Fruit fly (Drosophila melanogaster) whole organism, embryonic: ENCODE data around the gene Cyp12a4.

ENCODE experiments used
- Ada2b ChIP-seq: fragments of 200-800 bp; sonication (Bioruptor generic); IDR thresholded peaks from 2 replicates; pipeline ENCODE4 v1.3.6; 2022; ENCODE audit warnings: missing biosample characterization, missing genetic modification characterization
- Blimp-1 ChIP-seq: fragments of 200-800 bp; sonication (Bioruptor generic); optimal IDR thresholded peaks from 3 replicates; lab custom pipeline; 2018; ENCODE audit warnings: missing biosample characterization, missing genetic modification characterization, mild to moderate bottlenecking, moderate library complexity, missing genetic modification reagents
- CG10147 ChIP-seq: fragments of 200-800 bp; sonication (Bioruptor generic); optimal IDR thresholded peaks from 2 replicates; lab custom pipeline; 2019; ENCODE audit warnings: missing biosample characterization, mild to moderate bottlenecking, missing genetic modification characterization, moderate library complexity
- CG10209 ChIP-seq: fragments of 200-800 bp; sonication (Bioruptor generic); optimal IDR thresholded peaks from 3 replicates; lab custom pipeline; 2017; ENCODE audit warnings: missing biosample characterization, mild to moderate bottlenecking, missing genetic modification characterization, missing genetic modification reagents
- CG10979 ChIP-seq: fragments of 200-800 bp; sonication (Bioruptor generic); optimal IDR thresholded peaks from 2 replicates; lab custom pipeline; 2018; ENCODE audit warnings: missing biosample characterization, mild to moderate bottlenecking, missing genetic modification characterization, moderate library complexity
- CG11247 ChIP-seq: fragments of 200-800 bp; sonication (Bioruptor generic); IDR thresholded peaks from 2 replicates; pipeline ENCODE4 v1.3.6; 2022; ENCODE audit warnings: missing biosample characterization, missing genetic modification characterization
- CG11696 ChIP-seq: fragments of 200-800 bp; sonication (Bioruptor generic); IDR thresholded peaks from 2 replicates; pipeline ENCODE4 v1.3.6; 2022; ENCODE audit warnings: missing biosample characterization, missing genetic modification characterization
- CG1529 ChIP-seq: fragments of 200-800 bp; sonication (Bioruptor generic); optimal IDR thresholded peaks from 3 replicates; lab custom pipeline; 2018; ENCODE audit warnings: missing biosample characterization, missing genetic modification characterization
- CG15696 ChIP-seq: fragments of 200-800 bp; sonication (Bioruptor generic); optimal IDR thresholded peaks from 2 replicates; lab custom pipeline; 2019; ENCODE audit warnings: missing biosample characterization, mild to moderate bottlenecking, missing genetic modification characterization, moderate library complexity
- CG1602 ChIP-seq: fragments of 200-800 bp; sonication (Bioruptor generic); optimal IDR thresholded peaks from 3 replicates; lab custom pipeline; 2016; ENCODE audit warnings: missing biosample characterization, missing genetic modification characterization
- CG17359 ChIP-seq: fragments of 200-800 bp; sonication (Bioruptor generic); optimal IDR thresholded peaks from 3 replicates; lab custom pipeline; 2018; ENCODE audit warnings: missing biosample characterization, mild to moderate bottlenecking, missing genetic modification characterization, moderate library complexity
- CG17385 ChIP-seq: fragments of 200-800 bp; sonication (Bioruptor generic); optimal IDR thresholded peaks from 3 replicates; lab custom pipeline; 2018; ENCODE audit warnings: missing biosample characterization, mild to moderate bottlenecking, missing genetic modification characterization
- CG17568 ChIP-seq: fragments of 200-800 bp; sonication (Bioruptor generic); optimal IDR thresholded peaks from 2 replicates; lab custom pipeline; 2018; ENCODE audit warnings: missing biosample characterization, mild to moderate bottlenecking, missing genetic modification characterization, moderate library complexity
- CG1792 ChIP-seq: fragments of 200-800 bp; sonication (Bioruptor generic); optimal IDR thresholded peaks from 2 replicates; lab custom pipeline; 2016; ENCODE audit warnings: missing biosample characterization, missing genetic modification characterization
- CG2202 ChIP-seq: fragments of 200-800 bp; sonication (Bioruptor generic); optimal IDR thresholded peaks from 2 replicates; lab custom pipeline; 2018; ENCODE audit warnings: missing biosample characterization, mild to moderate bottlenecking, missing genetic modification characterization
- CG2712 ChIP-seq: fragments of 200-800 bp; optimal IDR thresholded peaks from 3 replicates; lab custom pipeline; 2019; ENCODE audit warnings: missing biosample characterization, mild to moderate bottlenecking, missing genetic modification characterization, moderate library complexity
- CG3065 ChIP-seq: fragments of 200-800 bp; sonication (Bioruptor generic); optimal IDR thresholded peaks from 2 replicates; lab custom pipeline; 2016; ENCODE audit warnings: missing biosample characterization, missing genetic modification characterization
- CG34422 ChIP-seq: fragments of 200-800 bp; sonication (Bioruptor generic); IDR thresholded peaks from 3 replicates; pipeline ENCODE4 v1.3.6; 2022; ENCODE audit warnings: missing biosample characterization, missing genetic modification characterization
- CG3838 ChIP-seq: fragments of 200-800 bp; sonication (Bioruptor generic); optimal IDR thresholded peaks from 3 replicates; lab custom pipeline; 2016; ENCODE audit warnings: missing biosample characterization, missing genetic modification characterization
- CG43689 ChIP-seq: fragments of 200-800 bp; sonication (Bioruptor generic); IDR thresholded peaks from 2 replicates; pipeline ENCODE4 v1.3.6; 2022; ENCODE audit warnings: missing biosample characterization, missing genetic modification characterization
- CG4707 ChIP-seq: fragments of 200-800 bp; sonication (Bioruptor generic); optimal IDR thresholded peaks from 2 replicates; lab custom pipeline; 2018; ENCODE audit warnings: missing biosample characterization, mild to moderate bottlenecking, missing genetic modification characterization, moderate library complexity
- CG7372 ChIP-seq: fragments of 200-800 bp; sonication (Bioruptor generic); IDR thresholded peaks from 2 replicates; pipeline ENCODE4 v1.3.6; 2022; ENCODE audit warnings: missing biosample characterization, missing genetic modification characterization
- CG7839 ChIP-seq: fragments of 200-800 bp; sonication (Bioruptor generic); optimal IDR thresholded peaks from 3 replicates; lab custom pipeline; 2018; ENCODE audit warnings: missing biosample characterization, mild to moderate bottlenecking, missing genetic modification characterization, moderate library complexity
- Camta ChIP-seq: fragments of 200-800 bp; sonication (Bioruptor generic); optimal IDR thresholded peaks from 2 replicates; lab custom pipeline; 2016; ENCODE audit warnings: missing biosample characterization, missing genetic modification characterization
- Dfd ChIP-seq, 2 experiments: fragments of >200 bp; optimal IDR thresholded peaks; 2 replicates each; lab custom pipeline; 2017; ENCODE audit warnings: missing biosample characterization in 2 of 2, missing genetic modification characterization in 2 of 2
- Gug ChIP-seq: fragments of 200-800 bp; sonication (Bioruptor generic); IDR thresholded peaks from 4 replicates; pipeline ENCODE4 v1.3.6; 2022; ENCODE audit warnings: missing biosample characterization, missing genetic modification characterization
- H2.0 ChIP-seq: fragments of 200-800 bp; sonication (Bioruptor generic); IDR thresholded peaks from 2 replicates; pipeline ENCODE4 v1.3.6; 2022; ENCODE audit warnings: missing biosample characterization, missing genetic modification characterization
- HHEX ChIP-seq: fragments of 200-800 bp; sonication (Bioruptor generic); optimal IDR thresholded peaks from 3 replicates; lab custom pipeline; 2017; ENCODE audit warnings: missing biosample characterization, mild to moderate bottlenecking, missing genetic modification characterization, missing genetic modification reagents
- HLH3B ChIP-seq: fragments of 200-800 bp; sonication (Bioruptor generic); IDR thresholded peaks from 2 replicates; pipeline ENCODE4 v1.3.6; 2022; ENCODE audit warnings: missing biosample characterization, missing genetic modification characterization
- Med ChIP-seq: fragments of 200-800 bp; sonication (Bioruptor generic); peaks from one replicate; lab custom pipeline; 2016; ENCODE audit warnings: missing biosample characterization, missing genetic modification characterization, mild to moderate bottlenecking, inconsistent platforms, moderate library complexity
- Oli ChIP-seq: fragments of 200-800 bp; sonication (Bioruptor generic); optimal IDR thresholded peaks from 2 replicates; lab custom pipeline; 2018; ENCODE audit warnings: missing biosample characterization, mild to moderate bottlenecking, missing genetic modification characterization, moderate library complexity
- Pdp1 ChIP-seq, 2 experiments: fragments of 200-800 bp; sonication (Bioruptor generic); optimal IDR thresholded peaks; 3 replicates each; lab custom pipeline; 2016; ENCODE audit warnings: missing biosample characterization in 2 of 2, missing genetic modification characterization in 2 of 2, mild to moderate bottlenecking in 1 of 2, moderate library complexity in 1 of 2
- Rfx ChIP-seq: fragments of 200-800 bp; sonication (Bioruptor generic); IDR thresholded peaks from 2 replicates; pipeline ENCODE4 v1.3.6; 2022; ENCODE audit warnings: missing biosample characterization, missing genetic modification characterization
- Vsx1 ChIP-seq: fragments of 200-800 bp; sonication (Bioruptor generic); optimal IDR thresholded peaks from 2 replicates; lab custom pipeline; 2017; ENCODE audit warnings: missing biosample characterization, mild to moderate bottlenecking, missing genetic modification characterization, missing genetic modification reagents
- Xbp1 ChIP-seq: fragments of 200-800 bp; sonication (Bioruptor generic); optimal IDR thresholded peaks from 3 replicates; lab custom pipeline; 2016; ENCODE audit warnings: missing biosample characterization, mild to moderate bottlenecking, missing genetic modification characterization
- cwo ChIP-seq: fragments of 200-800 bp; sonication (Bioruptor generic); optimal IDR thresholded peaks from 3 replicates; lab custom pipeline; 2017; ENCODE audit warnings: missing biosample characterization, missing genetic modification characterization, mild to moderate bottlenecking, moderate library complexity, missing genetic modification reagents
- dmrt99B ChIP-seq: fragments of 200-800 bp; sonication (Bioruptor generic); optimal IDR thresholded peaks from 2 replicates; lab custom pipeline; 2018; ENCODE audit warnings: missing biosample characterization, mild to moderate bottlenecking, missing genetic modification characterization, moderate library complexity
- dpn ChIP-seq, 2 experiments: fragments of 200-800 bp; sonication (Bioruptor generic); optimal IDR thresholded peaks; 3 replicates each; lab custom pipeline; 2016; ENCODE audit warnings: missing biosample characterization in 2 of 2, missing genetic modification characterization in 2 of 2
- mld ChIP-seq: fragments of 200-800 bp; sonication (Bioruptor generic); IDR thresholded peaks from 3 replicates; pipeline ENCODE4 v1.3.6; 2022; ENCODE audit warnings: missing biosample characterization, missing genetic modification characterization; ENCODE audit not compliant: partially characterized antibody
- nmo ChIP-seq: fragments of 200-800 bp; sonication (Bioruptor generic); optimal IDR thresholded peaks from 2 replicates; lab custom pipeline; 2018; ENCODE audit warnings: missing biosample characterization, mild to moderate bottlenecking, missing genetic modification characterization, moderate library complexity
- peb ChIP-seq: fragments of 200-800 bp; sonication (Bioruptor generic); IDR thresholded peaks from 2 replicates; pipeline ENCODE4 v1.3.6; 2022; ENCODE audit warnings: missing biosample characterization, missing genetic modification characterization
- prd ChIP-seq, 3 experiments: fragments of >200 bp in 2 of 3; fragments of 200-800 bp in 1 of 3; sonication (Bioruptor generic) in 1 of 3; optimal IDR thresholded peaks in 2 of 3; IDR thresholded peaks in 1 of 3; 2 replicates in 2 of 3; 3 replicates in 1 of 3; pipeline versions ENCODE4 v1.3.6 to Lab custom; 2017 to 2022; ENCODE audit warnings: missing biosample characterization in 1 of 3, missing genetic modification characterization in 1 of 3
- ssp ChIP-seq: fragments of 200-800 bp; sonication (Bioruptor generic); IDR thresholded peaks from 2 replicates; pipeline ENCODE4 v1.3.6; 2022; ENCODE audit warnings: missing biosample characterization, missing genetic modification characterization
- stwl ChIP-seq: fragments of 200-800 bp; sonication (Bioruptor generic); optimal IDR thresholded peaks from 3 replicates; lab custom pipeline; 2018; ENCODE audit warnings: missing biosample characterization, mild to moderate bottlenecking, missing genetic modification characterization, moderate library complexity
- toy ChIP-seq: fragments of 200-800 bp; sonication (Bioruptor generic); IDR thresholded peaks from 2 replicates; pipeline ENCODE4 v1.3.6; 2022; ENCODE audit warnings: missing biosample characterization, missing genetic modification characterization
- ttk ChIP-seq: fragments of 200-800 bp; sonication (Bioruptor generic); IDR thresholded peaks from 2 replicates; pipeline ENCODE4 v2.1.2; 2022; ENCODE audit warnings: missing biosample characterization, missing genetic modification characterization
- zen2 ChIP-seq: fragments of 200-800 bp; sonication (Bioruptor generic); IDR thresholded peaks from 3 replicates; pipeline ENCODE4 v1.3.6; 2022; ENCODE audit warnings: missing biosample characterization, missing genetic modification characterization; ENCODE audit not compliant: partially characterized antibody

Cyp12a4 gene

DNA sequence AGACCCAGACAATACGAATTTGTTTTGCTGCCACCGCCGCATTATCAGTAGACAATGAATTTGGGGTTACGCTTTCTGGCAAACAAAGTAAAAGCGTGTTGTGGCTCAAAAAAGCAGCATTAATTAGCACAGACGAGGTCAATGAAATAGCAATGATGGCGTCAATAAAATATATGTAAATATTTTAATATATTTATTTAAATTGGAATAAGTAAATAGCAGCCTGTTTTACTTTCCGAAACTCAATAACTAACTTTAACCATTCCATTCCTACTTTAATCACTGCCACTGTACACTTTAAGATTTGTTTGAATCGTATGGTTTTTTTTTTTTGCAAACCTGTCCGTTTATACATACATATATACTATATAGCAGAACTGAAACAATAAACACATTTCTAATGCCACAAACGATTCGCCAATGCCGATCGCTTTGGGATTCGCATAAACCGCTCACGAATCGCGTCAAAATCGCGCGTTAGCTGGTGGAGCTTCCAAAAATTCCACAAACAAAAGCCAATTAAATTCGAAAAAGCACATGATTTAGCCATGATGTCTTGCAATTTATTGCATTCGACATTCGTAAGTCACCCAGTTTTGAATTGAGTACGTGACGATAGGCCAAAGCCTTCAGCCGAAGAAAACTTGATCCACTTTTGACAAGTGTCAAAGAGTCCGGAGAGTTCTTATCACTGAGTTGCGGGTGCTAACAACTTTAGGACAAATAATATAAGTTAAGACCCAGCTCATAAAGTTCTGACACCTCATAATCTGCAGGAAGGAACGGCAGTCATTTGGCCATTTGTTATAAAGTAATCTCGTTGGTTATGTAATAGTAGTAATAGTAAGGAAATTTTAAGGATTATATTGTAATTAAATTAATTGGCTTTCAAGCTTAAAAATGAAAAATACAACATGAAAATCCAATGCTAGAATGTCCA, 17.2 kb downstream of the Cyp12a4 start (continued):
- TF ChIP-seq Oli (tag; lab: Kevin White, UChicago) (peak; percentile 33), CG2202 (no peak), CG1529 (GFP tag; lab: Kevin White, UChicago) (no peak), CG3065 (GFP tag; lab: Kevin White, UChicago) (no peak), Xbp1 (GFP tag; lab: Kevin White, UChicago) (peak; percentile 25), Pdp1 (GFP tag; optimal IDR thresholded peaks at IDR 0.05; lab: Kevin White, UChicago) (peak in 1 of 2 experiments; percentile 73), mld (GFP tag; lab: Robert Waterston, UW) (no peak), CG2712 (tag; lab: Kevin White, UChicago) (peak; percentile 17), peb (GFP tag; lab: Robert Waterston, UW) (0 out of 2 replicates have a peak, but pooled peaks have one; percentile 37), prd (optimal IDR thresholded peaks at IDR 0.05; lab: Kevin White, UChicago) (no peak), prd (GFP tag; IDR thresholded peaks at IDR 0.05; lab: Robert Waterston, UW) (peak; percentile 72; the same call in 2 of the 3 replicates), CG3838 (GFP tag; lab: Kevin White, UChicago) (no peak), CG7372 (peak; percentile 54; the same call in 1 of the 2 replicates), dpn (GFP tag; optimal IDR thresholded peaks at IDR 0.05; lab: Kevin White, UChicago) (no peak), CG43689 (0 out of 2 replicates have a peak, but pooled peaks have one; percentile 33), CG10979 (tag; lab: Kevin White, UChicago) (no peak), CG34422 (GFP tag; lab: Robert Waterston, UW) (peak; percentile 47; the same call in 2 of the 3 replicates), CG10209 (GFP tag; lab: Kevin White, UChicago) (peak; percentile 30), Ada2b (GFP tag; lab: Robert Waterston, UW) (no peak), CG11247 (peak; percentile 53; the same call in 1 of the 2 replicates), CG4707 (no peak), Med (GFP tag; lab: Kevin White, UChicago) (peak; percentile 66), ssp (no peak), Dfd (GFP tag; optimal IDR thresholded peaks at IDR 0.05; lab: Kevin White, UChicago) (no peak), stwl (tag; lab: Kevin White, UChicago) (no peak), CG15696 (tag; lab: Kevin White, UChicago) (no peak), HHEX (GFP tag; lab: Kevin White, UChicago) (no peak), CG7839 (peak; percentile 53), CG10147 (GFP tag; lab: Kevin White, UChicago) (peak; percentile 19), cwo (GFP tag; lab: Kevin White, UChicago) (peak; percentile 32), H2.0 (GFP tag; lab: Robert Waterston, UW) (peak; percentile 56; the same call in 1 of the 2 replicates), ttk (GFP tag; lab: Robert Waterston, UW) (peak; percentile 67), Gug (GFP tag; lab: Robert Waterston, UW) (no peak), CG1792 (GFP tag; lab: Kevin White, UChicago) (no peak), Blimp-1 (GFP tag; lab: Kevin White, UChicago) (peak; percentile 16), nmo (GFP tag; lab: Kevin White, UChicago) (peak; percentile 24), Vsx1 (GFP tag; lab: Kevin White, UChicago) (peak; percentile 36), CG1602 (GFP tag; lab: Kevin White, UChicago) (no peak), toy (GFP tag; lab: Robert Waterston, UW) (no peak), CG11696 (peak; percentile 79), CG17568 (GFP tag; lab: Kevin White, UChicago) (no peak), HLH3B (GFP tag; lab: Robert Waterston, UW) (peak; percentile 56; the same call in 1 of the 2 replicates), Camta (no peak), dmrt99B (tag; lab: Kevin White, UChicago) (peak; percentile 36), CG17385 (GFP tag; lab: Kevin White, UChicago) (peak; percentile 16), CG17359 (peak; percentile 35), zen2 (GFP tag; lab: Robert Waterston, UW) (no peak), Rfx (GFP tag; lab: Robert Waterston, UW) (peak; percentile 58; the same call in 1 of the 2 replicates)
